Fruit fly (Drosophila melanogaster) whole organism, embryonic: ENCODE results near the gene Hrd3.

Experiments
- Aef1 ChIP-seq: fragments of 200-800 bp; sonication (Bioruptor generic); IDR thresholded peaks from 3 replicates; pipeline ENCODE4 v1.3.6; 2022; ENCODE audit warnings: missing biosample characterization, missing genetic modification characterization
- Antp ChIP-seq: fragments of 200-800 bp; sonication (Bioruptor generic); optimal IDR thresholded peaks from 3 replicates; lab custom pipeline; 2016; ENCODE audit warnings: missing biosample characterization, missing genetic modification characterization
- B-H2 ChIP-seq: fragments of 200-800 bp; sonication (Bioruptor generic); optimal IDR thresholded peaks from 2 replicates; lab custom pipeline; 2018; ENCODE audit warnings: missing biosample characterization, mild to moderate bottlenecking, missing genetic modification characterization
- Bdp1 ChIP-seq: fragments of 200-800 bp; sonication (Bioruptor generic); optimal IDR thresholded peaks from 3 replicates; lab custom pipeline; 2016; ENCODE audit warnings: missing biosample characterization, missing genetic modification characterization
- CG10274 ChIP-seq: fragments of 200-800 bp; sonication (Bioruptor generic); optimal IDR thresholded peaks from 3 replicates; lab custom pipeline; 2017; ENCODE audit warnings: missing biosample characterization, mild to moderate bottlenecking, missing genetic modification characterization
- CG10543 ChIP-seq: fragments of 200-800 bp; sonication (Bioruptor generic); optimal IDR thresholded peaks from 3 replicates; lab custom pipeline; 2017; ENCODE audit warnings: missing biosample characterization, mild to moderate bottlenecking, missing genetic modification characterization, moderate library complexity
- CG10979 ChIP-seq: fragments of 200-800 bp; sonication (Bioruptor generic); optimal IDR thresholded peaks from 2 replicates; lab custom pipeline; 2018; ENCODE audit warnings: missing biosample characterization, mild to moderate bottlenecking, missing genetic modification characterization, moderate library complexity
- CG11398 ChIP-seq: fragments of 200-800 bp; sonication (Bioruptor generic); optimal IDR thresholded peaks from 2 replicates; lab custom pipeline; 2016; ENCODE audit warnings: missing biosample characterization, missing genetic modification characterization
- CG12236 ChIP-seq: fragments of 200-800 bp; sonication (Bioruptor generic); optimal IDR thresholded peaks from 2 replicates; lab custom pipeline; 2016; ENCODE audit warnings: missing biosample characterization, missing genetic modification characterization
- CG12659 ChIP-seq: fragments of 200-800 bp; sonication (Bioruptor generic); optimal IDR thresholded peaks from 3 replicates; lab custom pipeline; 2017; ENCODE audit warnings: mild to moderate bottlenecking, missing biosample characterization, missing genetic modification reagents, missing genetic modification characterization
- CG12942 ChIP-seq: fragments of 200-800 bp; sonication (Bioruptor generic); optimal IDR thresholded peaks from 3 replicates; lab custom pipeline; 2016; ENCODE audit warnings: missing biosample characterization, missing genetic modification characterization
- CG14050 ChIP-seq: fragments of 200-800 bp; sonication (Bioruptor generic); IDR thresholded peaks from 3 replicates; pipeline ENCODE4 v1.3.6; 2022; ENCODE audit warnings: missing biosample characterization, missing genetic modification characterization
- CG15479 ChIP-seq: fragments of 200-800 bp; sonication (Bioruptor generic); optimal IDR thresholded peaks from 3 replicates; lab custom pipeline; 2019; ENCODE audit warnings: missing biosample characterization, mild to moderate bottlenecking, missing genetic modification characterization, moderate library complexity
- CG16779 ChIP-seq: fragments of 200-800 bp; sonication (Bioruptor generic); IDR thresholded peaks from 2 replicates; pipeline ENCODE4 v1.3.6; 2022; ENCODE audit warnings: missing biosample characterization, missing genetic modification characterization
- CG17612 ChIP-seq: fragments of 200-800 bp; sonication (Bioruptor generic); IDR thresholded peaks from 2 replicates; pipeline ENCODE4 v1.3.6; 2022; ENCODE audit warnings: missing biosample characterization, missing genetic modification characterization
- CG3065 ChIP-seq: fragments of 200-800 bp; sonication (Bioruptor generic); optimal IDR thresholded peaks from 2 replicates; lab custom pipeline; 2016; ENCODE audit warnings: missing biosample characterization, missing genetic modification characterization
- CG31441 ChIP-seq: fragments of 200-800 bp; sonication (Bioruptor generic); IDR thresholded peaks from 2 replicates; pipeline ENCODE4 v1.3.6; 2022; ENCODE audit warnings: missing biosample characterization, missing genetic modification characterization
- CG34422 ChIP-seq: fragments of 200-800 bp; sonication (Bioruptor generic); IDR thresholded peaks from 3 replicates; pipeline ENCODE4 v1.3.6; 2022; ENCODE audit warnings: missing biosample characterization, missing genetic modification characterization
- CG3838 ChIP-seq: fragments of 200-800 bp; sonication (Bioruptor generic); optimal IDR thresholded peaks from 3 replicates; lab custom pipeline; 2016; ENCODE audit warnings: missing biosample characterization, missing genetic modification characterization
- CG5180 ChIP-seq: fragments of 200-800 bp; sonication (Bioruptor generic); optimal IDR thresholded peaks from 3 replicates; lab custom pipeline; 2017; ENCODE audit warnings: missing biosample characterization, missing genetic modification characterization, mild to moderate bottlenecking, moderate library complexity, missing genetic modification reagents
- CG6254 ChIP-seq: fragments of 200-800 bp; sonication (Bioruptor generic); optimal IDR thresholded peaks from 3 replicates; lab custom pipeline; 2017; ENCODE audit warnings: mild to moderate bottlenecking, missing biosample characterization, missing genetic modification reagents, missing genetic modification characterization
- CG8089 ChIP-seq: fragments of 200-800 bp; sonication (Bioruptor generic); optimal IDR thresholded peaks from 3 replicates; lab custom pipeline; 2016; ENCODE audit warnings: missing biosample characterization, missing genetic modification characterization
- CG9215 ChIP-seq: fragments of 200-800 bp; sonication (Bioruptor generic); IDR thresholded peaks from 2 replicates; pipeline ENCODE4 v1.3.6; 2022; ENCODE audit warnings: missing biosample characterization, missing genetic modification characterization
- CkIIα-i1 ChIP-seq: fragments of 200-800 bp; sonication (Bioruptor generic); IDR thresholded peaks from 2 replicates; pipeline ENCODE4 v1.3.6; 2022; ENCODE audit warnings: missing biosample characterization, missing genetic modification characterization
- D19B ChIP-seq: fragments of 200-800 bp; sonication (Bioruptor generic); optimal IDR thresholded peaks from 2 replicates; lab custom pipeline; 2017; ENCODE audit warnings: missing biosample characterization, mild to moderate bottlenecking, missing genetic modification characterization
- Dfd ChIP-seq, 2 experiments: fragments of >200 bp; optimal IDR thresholded peaks; 2 replicates each; lab custom pipeline; 2017; ENCODE audit warnings: missing biosample characterization in 2 of 2, missing genetic modification characterization in 2 of 2
- Doc3 ChIP-seq: fragments of 200-800 bp; sonication (Bioruptor generic); IDR thresholded peaks from 3 replicates; pipeline ENCODE4 v1.3.6; 2022; ENCODE audit warnings: missing biosample characterization, missing genetic modification characterization; ENCODE audit not compliant: partially characterized antibody
- Drgx ChIP-seq: fragments of 200-800 bp; sonication (Bioruptor generic); IDR thresholded peaks from 2 replicates; pipeline ENCODE4 v1.3.6; 2022; ENCODE audit warnings: missing biosample characterization, missing genetic modification characterization
- ERR ChIP-seq: fragments of 200-800 bp; sonication (Bioruptor generic); optimal IDR thresholded peaks from 2 replicates; lab custom pipeline; 2016; ENCODE audit warnings: missing biosample characterization, missing genetic modification characterization
- Fer1 ChIP-seq: fragments of 200-800 bp; sonication (Bioruptor generic); optimal IDR thresholded peaks from 2 replicates; lab custom pipeline; 2017; ENCODE audit warnings: missing biosample characterization, mild to moderate bottlenecking, missing genetic modification characterization
- HmgZ ChIP-seq: fragments of 200-800 bp; sonication (Bioruptor generic); optimal IDR thresholded peaks from 2 replicates; lab custom pipeline; 2018; ENCODE audit warnings: missing biosample characterization, mild to moderate bottlenecking, missing genetic modification characterization
- Med ChIP-seq: fragments of 200-800 bp; sonication (Bioruptor generic); peaks from one replicate; lab custom pipeline; 2016; ENCODE audit warnings: missing biosample characterization, missing genetic modification characterization, mild to moderate bottlenecking, inconsistent platforms, moderate library complexity
- Sry-β ChIP-seq: fragments of 200-800 bp; sonication (Bioruptor generic); optimal IDR thresholded peaks from 2 replicates; lab custom pipeline; 2018; ENCODE audit warnings: missing biosample characterization, mild to moderate bottlenecking, missing genetic modification characterization, moderate library complexity
- TFAM ChIP-seq: fragments of 200-800 bp; sonication (Bioruptor generic); optimal IDR thresholded peaks from 2 replicates; lab custom pipeline; 2017; ENCODE audit warnings: missing biosample characterization, missing genetic modification characterization, inconsistent platforms
- Taf1 ChIP-seq: fragments of 200-800 bp; sonication (Bioruptor generic); IDR thresholded peaks from 2 replicates; pipeline ENCODE4 v1.3.6; 2022; ENCODE audit warnings: missing biosample characterization, missing genetic modification characterization
- ara ChIP-seq: fragments of 200-800 bp; sonication (Bioruptor generic); IDR thresholded peaks from 2 replicates; pipeline ENCODE4 v1.3.6; 2022; ENCODE audit warnings: missing biosample characterization, missing genetic modification characterization
- bowl ChIP-seq: fragments of 200-800 bp; sonication (Bioruptor generic); IDR thresholded peaks from 2 replicates; pipeline ENCODE4 v1.3.6; 2022; ENCODE audit warnings: missing biosample characterization, missing genetic modification characterization
- bsh ChIP-seq, 2 experiments: fragments of 200-800 bp; sonication (Bioruptor generic); optimal IDR thresholded peaks; 2 replicates each; lab custom pipeline; 2017 to 2018; ENCODE audit warnings: mild to moderate bottlenecking in 2 of 2, missing biosample characterization in 2 of 2, missing genetic modification characterization in 2 of 2, moderate library complexity in 1 of 2
- chm ChIP-seq: fragments of 200-800 bp; sonication (Bioruptor generic); IDR thresholded peaks from 2 replicates; pipeline ENCODE4 v1.3.6; 2022; ENCODE audit warnings: missing biosample characterization, missing genetic modification characterization
- chn ChIP-seq: fragments of 200-800 bp; sonication (Bioruptor generic); optimal IDR thresholded peaks from 2 replicates; lab custom pipeline; 2016; ENCODE audit warnings: missing biosample characterization, missing genetic modification characterization
- fru ChIP-seq: fragments of >200 bp; optimal IDR thresholded peaks from 2 replicates; lab custom pipeline; 2017
- fu2 ChIP-seq: fragments of 200-800 bp; sonication (Bioruptor generic); optimal IDR thresholded peaks from 2 replicates; lab custom pipeline; 2016; ENCODE audit warnings: missing biosample characterization, missing genetic modification characterization
- gsb ChIP-seq: fragments of 200-800 bp; sonication (Bioruptor generic); IDR thresholded peaks from 2 replicates; pipeline ENCODE4 v1.3.6; 2022; ENCODE audit warnings: missing biosample characterization, missing genetic modification characterization
- h ChIP-seq: fragments of >200 bp; optimal IDR thresholded peaks from 2 replicates; lab custom pipeline; 2017
- knrl ChIP-seq: fragments of 200-800 bp; sonication (Bioruptor generic); IDR thresholded peaks from 3 replicates; pipeline ENCODE4 v1.3.6; 2022; ENCODE audit warnings: missing biosample characterization, missing genetic modification characterization; ENCODE audit not compliant: partially characterized antibody
- peb ChIP-seq: fragments of 200-800 bp; sonication (Bioruptor generic); IDR thresholded peaks from 2 replicates; pipeline ENCODE4 v1.3.6; 2022; ENCODE audit warnings: missing biosample characterization, missing genetic modification characterization
- pzg ChIP-seq: fragments of 200-800 bp; sonication (Bioruptor generic); optimal IDR thresholded peaks from 3 replicates; lab custom pipeline; 2018; ENCODE audit warnings: missing biosample characterization, mild to moderate bottlenecking, missing genetic modification characterization, moderate library complexity
- seq ChIP-seq: fragments of 200-800 bp; sonication (Bioruptor generic); IDR thresholded peaks from 2 replicates; pipeline ENCODE4 v1.3.6; 2022; ENCODE audit warnings: missing biosample characterization, missing genetic modification characterization
- sim ChIP-seq: fragments of 200-800 bp; sonication (Bioruptor generic); IDR thresholded peaks from 2 replicates; pipeline ENCODE4 v1.3.6; 2022; ENCODE audit warnings: missing biosample characterization, missing genetic modification characterization
- sima ChIP-seq: fragments of 200-800 bp; sonication (Bioruptor generic); optimal IDR thresholded peaks from 2 replicates; lab custom pipeline; 2016; ENCODE audit warnings: missing biosample characterization, missing genetic modification characterization
- sna ChIP-seq: fragments of 200-800 bp; sonication (Bioruptor generic); IDR thresholded peaks from 2 replicates; pipeline ENCODE4 v1.3.6; 2022; ENCODE audit warnings: missing biosample characterization, missing genetic modification characterization; ENCODE audit not compliant: partially characterized antibody
- ssp ChIP-seq: fragments of 200-800 bp; sonication (Bioruptor generic); IDR thresholded peaks from 2 replicates; pipeline ENCODE4 v1.3.6; 2022; ENCODE audit warnings: missing biosample characterization, missing genetic modification characterization
- sug ChIP-seq: fragments of 200-800 bp; optimal IDR thresholded peaks from 2 replicates; lab custom pipeline; 2019; ENCODE audit warnings: missing biosample characterization, mild to moderate bottlenecking, missing genetic modification characterization, moderate library complexity
- tup ChIP-seq: fragments of 200-800 bp; sonication (Bioruptor generic); optimal IDR thresholded peaks from 2 replicates; lab custom pipeline; 2016; ENCODE audit warnings: missing biosample characterization, mild to moderate bottlenecking, missing genetic modification characterization, moderate library complexity

The Hrd3 gene

DNA sequence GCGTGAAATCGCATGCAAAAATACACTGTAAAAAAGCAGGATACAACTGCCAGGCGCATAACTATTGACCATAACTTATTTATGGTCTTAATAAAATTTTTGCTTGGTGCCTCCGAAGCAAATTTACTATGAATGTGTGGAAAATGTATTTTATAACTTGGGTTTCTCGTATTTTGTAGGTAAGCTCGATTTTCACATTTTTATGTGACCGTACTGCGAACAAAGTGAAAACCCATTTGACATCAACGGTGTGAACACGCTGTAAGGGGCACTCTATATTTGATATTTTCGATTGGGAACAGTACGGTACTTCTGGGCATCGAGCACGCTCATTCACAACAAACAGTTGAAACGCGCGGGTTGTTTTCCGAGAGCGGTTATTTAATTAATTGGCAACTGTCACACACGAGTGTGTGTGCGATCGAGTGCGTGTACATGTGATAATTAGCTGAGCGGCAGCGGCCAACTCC lies 23.1 kb upstream of the Hrd3 start, which contains the start of the genes Nup98-96 and mbc (continued):
- TF ChIP-seq CG31441 (GFP tag; lab: Robert Waterston, UW) (peak; percentile 73), gsb (0 out of 2 replicates have a peak, but pooled peaks have one; percentile 28), sna (GFP tag; lab: Robert Waterston, UW) (no peak), CG3838 (GFP tag; lab: Kevin White, UChicago) (peak; percentile 69), ssp (GFP tag; lab: Robert Waterston, UW) (peak; percentile 100), Doc3 (GFP tag; lab: Robert Waterston, UW) (no peak), Taf1 (GFP tag; lab: Robert Waterston, UW) (peak; percentile 73), CkIIα-i1 (GFP tag; lab: Robert Waterston, UW) (0 out of 2 replicates have a peak, but pooled peaks have one; percentile 34), CG12236 (peak; percentile 84), knrl (peak; percentile 61; the same call in 2 of the 3 replicates), pzg (GFP tag; lab: Kevin White, UChicago) (peak; percentile 94), fru (lab: Kevin White, UChicago) (no peak), Dfd (GFP tag; optimal IDR thresholded peaks at IDR 0.05; lab: Kevin White, UChicago) (peak in 1 of 2 experiments; percentile 76), Drgx (GFP tag; lab: Robert Waterston, UW) (peak; percentile 54), bowl (GFP tag; lab: Robert Waterston, UW) (peak; percentile 15; the same call in 1 of the 2 replicates), B-H2 (GFP tag; lab: Kevin White, UChicago) (peak; percentile 54), CG16779 (GFP tag; lab: Robert Waterston, UW) (no peak), CG17612 (GFP tag; lab: Robert Waterston, UW) (no peak), CG9215 (peak; percentile 90), chm (peak; percentile 86), peb (peak; percentile 71), CG6254 (GFP tag; lab: Kevin White, UChicago) (peak; percentile 16), chn (GFP tag; lab: Kevin White, UChicago) (peak; percentile 91), HmgZ (tag; lab: Kevin White, UChicago) (peak; percentile 90), ara (GFP tag; lab: Robert Waterston, UW) (peak; percentile 78), h (lab: Kevin White, UChicago) (no peak), CG10979 (peak; percentile 71), Bdp1 (peak; percentile 79), seq (GFP tag; lab: Robert Waterston, UW) (peak; percentile 76), ERR (GFP tag; lab: Kevin White, UChicago) (peak; percentile 65), sima (peak; percentile 65), CG11398 (GFP tag; lab: Kevin White, UChicago) (peak; percentile 69), CG12942 (GFP tag; lab: Kevin White, UChicago) (peak; percentile 89), CG3065 (GFP tag; lab: Kevin White, UChicago) (peak; percentile 77), sug (peak; percentile 88), CG10543 (peak; percentile 89), sim (GFP tag; lab: Robert Waterston, UW) (no peak; the same call in 1 of the 2 replicates), CG5180 (GFP tag; lab: Kevin White, UChicago) (peak; percentile 58), bsh (GFP tag; optimal IDR thresholded peaks at IDR 0.05; lab: Kevin White, UChicago) (peak in 1 of 2 experiments; percentile 74), CG12659 (GFP tag; lab: Kevin White, UChicago) (peak; percentile 90), Antp (peak; percentile 92), CG8089 (GFP tag; lab: Kevin White, UChicago) (peak; percentile 87)

DNA sequence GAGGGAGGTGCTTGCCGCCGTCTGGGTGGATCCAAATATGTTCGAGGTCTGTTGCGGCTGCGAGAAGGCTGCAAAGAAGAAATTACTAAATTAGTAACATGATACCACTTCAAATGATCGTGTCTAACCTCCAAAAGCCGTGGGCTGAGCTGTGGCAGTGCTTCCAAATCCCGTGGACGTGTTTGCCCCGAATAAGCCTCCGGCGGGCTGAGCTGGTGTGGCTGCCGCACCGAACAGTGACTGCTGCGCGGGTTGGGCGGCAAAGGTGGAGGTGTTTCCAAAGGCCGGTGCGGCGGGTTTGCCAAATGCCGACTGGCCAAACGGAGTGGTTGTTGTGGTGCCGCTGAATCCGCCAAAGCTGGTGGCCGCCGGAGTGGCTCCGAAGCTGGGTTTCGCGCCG lies 22.4 kb upstream of the Hrd3 start:
- TF ChIP-seq D19B (GFP tag; lab: Kevin White, UChicago), result no peak
- TF ChIP-seq Fer1 (GFP tag; lab: Kevin White, UChicago), result no peak
- TF ChIP-seq CG10274, result no peak
- TF ChIP-seq TFAM (GFP tag; lab: Kevin White, UChicago), result no peak
- no peak for TF ChIP-seq Sry-β (GFP tag; lab: Kevin White, UChicago)
- TF ChIP-seq Med (GFP tag; lab: Kevin White, UChicago), result peak; percentile 55
- no peak for TF ChIP-seq Aef1 (GFP tag; lab: Robert Waterston, UW)
- peak; percentile 67; the same call in 2 of the 3 replicates for TF ChIP-seq CG34422 (GFP tag; lab: Robert Waterston, UW)
- no peak for TF ChIP-seq tup
- no peak for TF ChIP-seq sima
- TF ChIP-seq fu2 (GFP tag; lab: Kevin White, UChicago), result no peak
- TF ChIP-seq CG15479 (GFP tag; lab: Kevin White, UChicago), result no peak
- TF ChIP-seq CG14050 (GFP tag; lab: Robert Waterston, UW), result no peak
